Worm (Caenorhabditis elegans) whole organism, L3 larva: Measurements from ENCODE around the gene F19C7.3.

ENCODE experiments used
- ZK546.5 ChIP-seq: sonication (generic microtip); optimal IDR thresholded peaks from 2 replicates; lab custom pipeline; 2017; ENCODE audit warnings: missing biosample characterization, missing genetic modification characterization
- ama-1 ChIP-seq: fragments of 150-350 bp; optimal IDR thresholded peaks from 2 replicates; lab custom pipeline; 2018
- ceh-9 ChIP-seq: sonication (generic microtip); optimal IDR thresholded peaks from 2 replicates; lab custom pipeline; 2018; ENCODE audit warnings: missing biosample characterization, missing genetic modification characterization
- daf-12 ChIP-seq: fragments of 150-350 bp; optimal IDR thresholded peaks from 2 replicates; lab custom pipeline; 2014; ENCODE audit warnings: missing biosample characterization, missing genetic modification reagents, missing genetic modification characterization
- egl-27 ChIP-seq: sonication (generic microtip); optimal IDR thresholded peaks from 4 replicates; lab custom pipeline; 2017; ENCODE audit warnings: missing biosample characterization, missing genetic modification reagents, missing genetic modification characterization
- egl-5 ChIP-seq: fragments of 150-350 bp; optimal IDR thresholded peaks from 2 replicates; lab custom pipeline; 2017; ENCODE audit warnings: missing biosample characterization, missing genetic modification reagents, missing genetic modification characterization, inconsistent platforms
- elt-2 ChIP-seq: sonication (generic microtip); optimal IDR thresholded peaks from 2 replicates; lab custom pipeline; 2016; ENCODE audit warnings: missing genetic modification reagents, mild to moderate bottlenecking, missing genetic modification characterization, missing compliant biosample characterization
- nhr-11 ChIP-seq: fragments of 150-350 bp; optimal IDR thresholded peaks from 2 replicates; lab custom pipeline; 2014; ENCODE audit warnings: missing biosample characterization, missing genetic modification characterization
- nhr-25 ChIP-seq: sonication (generic microtip); optimal IDR thresholded peaks from 2 replicates; lab custom pipeline; 2017; ENCODE audit warnings: missing biosample characterization, missing genetic modification characterization
- nhr-43 ChIP-seq: sonication (generic microtip); optimal IDR thresholded peaks from 2 replicates; lab custom pipeline; 2016; ENCODE audit warnings: mild to moderate bottlenecking, missing genetic modification characterization, missing compliant biosample characterization; ENCODE audit not compliant: poor library complexity, severe bottlenecking
- pqm-1 ChIP-seq: fragments of 150-350 bp; optimal IDR thresholded peaks from 2 replicates; lab custom pipeline; 2017; ENCODE audit warnings: missing biosample characterization, missing genetic modification characterization, inconsistent platforms
- snpc-4 ChIP-seq: fragments of 150-350 bp; optimal IDR thresholded peaks from 2 replicates; lab custom pipeline; 2014; ENCODE audit warnings: missing biosample characterization, missing genetic modification characterization
- unc-62 ChIP-seq: fragments of 150-350 bp; sonication (generic microtip); optimal IDR thresholded peaks from 4 replicates; lab custom pipeline; 2014; ENCODE audit warnings: missing biosample characterization, missing genetic modification reagents, missing genetic modification characterization

ce11 chrIV:4585991-4586390 is 10.9 kb upstream of the F19C7.3 start:
- TF ChIP-seq elt-2 (no peak), ZK546.5 (tag; lab: Kevin White, UChicago) (no peak), nhr-11 (tag; lab: Kevin White, UChicago) (no peak), ceh-9 (tag; lab: Kevin White, UChicago) (no peak), snpc-4 (tag; lab: Kevin White, UChicago) (no peak), nhr-25 (tag; lab: Kevin White, UChicago) (no peak), egl-27 (no peak), unc-62 (no peak), ama-1 (lab: Kevin White, UChicago) (no peak), egl-5 (tag; lab: Kevin White, UChicago) (no peak), daf-12 (no peak), pqm-1 (tag; lab: Kevin White, UChicago) (no peak), nhr-43 (tag; lab: Kevin White, UChicago) (no peak)
